In genomic region chr2L:855052-855547, dm6 we compare ENCODE assay signal across 6 fruit fly cellular contexts.
TF ChIP-seq lines count a peak whose summit lies in the region.

CG13949 (plus strand) TSS chr2L:855337.

- peak; percentile 59 to 78 for TF ChIP-seq CTCF in S2 (optimal IDR thresholded peaks at IDR 0.05; lab: Kevin White, UChicago)
- peak; percentile 54 for TF ChIP-seq CTCF in whole organism, embryonic (GFP tag; optimal IDR thresholded peaks at IDR 0.05; lab: Kevin White, UChicago)

TF ChIP-seq in whole organism, adult, 20 proteins besides CTCF, POLR2A, EP300 and RAD21 (continues in another document):
- TF ChIP-seq CG11617 (GFP tag; optimal IDR thresholded peaks at IDR 0.05; lab: Kevin White, UChicago), result no peak
- TF ChIP-seq Crg-1 (GFP tag; optimal IDR thresholded peaks at IDR 0.05; lab: Kevin White, UChicago), result peak; percentile 55
- no peak for TF ChIP-seq cnc (optimal IDR thresholded peaks at IDR 0.05; lab: Kevin White, UChicago)
- TF ChIP-seq toe (GFP tag; optimal IDR thresholded peaks at IDR 0.05; lab: Kevin White, UChicago), result peak; percentile 42
- peak; percentile 71 for TF ChIP-seq ovo (GFP tag; optimal IDR thresholded peaks at IDR 0.05; lab: Kevin White, UChicago)
- no peak for TF ChIP-seq cic (GFP tag; optimal IDR thresholded peaks at IDR 0.05; lab: Kevin White, UChicago)
- TF ChIP-seq CG7101 (tag; optimal IDR thresholded peaks at IDR 0.05; lab: Kevin White, UChicago), result peak; percentile 64
- TF ChIP-seq CG7045 (GFP tag; optimal IDR thresholded peaks at IDR 0.05; lab: Kevin White, UChicago), result no peak
- peak; percentile 51 for TF ChIP-seq CG33017 (tag; optimal IDR thresholded peaks at IDR 0.05; lab: Kevin White, UChicago)
- TF ChIP-seq CG12768 (GFP tag; optimal IDR thresholded peaks at IDR 0.05; lab: Kevin White, UChicago), result no peak
- peak; percentile 31 for TF ChIP-seq CG14711 (tag; optimal IDR thresholded peaks at IDR 0.05; lab: Kevin White, UChicago)
- TF ChIP-seq bab1 (GFP tag; optimal IDR thresholded peaks at IDR 0.05; lab: Kevin White, UChicago), result peak; percentile 21
- TF ChIP-seq Clk (GFP tag; optimal IDR thresholded peaks at IDR 0.05; lab: Kevin White, UChicago), result no peak
- TF ChIP-seq tj (GFP tag; optimal IDR thresholded peaks at IDR 0.05; lab: Kevin White, UChicago), result no peak
- TF ChIP-seq kay (GFP tag; lab: Kevin White, UChicago; ENCODE audit: borderline replicate concordance), result no peak
- peak; percentile 21 for TF ChIP-seq Hr96 (GFP tag; optimal IDR thresholded peaks at IDR 0.05; lab: Kevin White, UChicago)
- no peak for TF ChIP-seq CG5204 (GFP tag; optimal IDR thresholded peaks at IDR 0.05; lab: Kevin White, UChicago)
- TF ChIP-seq Mnt (GFP tag; optimal IDR thresholded peaks at IDR 0.05; lab: Kevin White, UChicago), result no peak

TF ChIP-seq in whole organism, embryonic, 481 proteins besides CTCF, POLR2A, EP300 and RAD21 (continues in another document):
- TF ChIP-seq en (GFP tag; optimal IDR thresholded peaks at IDR 0.05; lab: Kevin White, UChicago) (peak; percentile 42), ken (GFP tag; IDR thresholded peaks at IDR 0.05; lab: Robert Waterston, UW) (peak; percentile 88), jigr1 (GFP tag; IDR thresholded peaks at IDR 0.05; lab: Robert Waterston, UW) (no peak), unc-4 (GFP tag; IDR thresholded peaks at IDR 0.05; lab: Robert Waterston, UW; ENCODE audit: partially characterized antibody) (peak; percentile 44; the same call in 1 of the 2 replicates), Scr (GFP tag; IDR thresholded peaks at IDR 0.05; lab: Robert Waterston, UW; ENCODE audit: partially characterized antibody) (peak; percentile 42), sc (optimal IDR thresholded peaks at IDR 0.05; lab: Kevin White, UChicago) (no peak), sc (GFP tag; optimal IDR thresholded peaks at IDR 0.05; lab: Kevin White, UChicago) (no peak), D19B (GFP tag; optimal IDR thresholded peaks at IDR 0.05; lab: Kevin White, UChicago) (no peak), GATAe (GFP tag; conservative IDR thresholded peaks at IDR 0.05; lab: Robert Waterston, UW) (peak; percentile 65; the same call in 1 of the 2 replicates), sima (GFP tag; optimal IDR thresholded peaks at IDR 0.05; lab: Kevin White, UChicago) (no peak), pros (GFP tag; optimal IDR thresholded peaks at IDR 0.05; lab: Kevin White, UChicago) (no peak), Lim3 (GFP tag; IDR thresholded peaks at IDR 0.05; lab: Robert Waterston, UW) (no peak), Nf-YC (tag; optimal IDR thresholded peaks at IDR 0.05; lab: Kevin White, UChicago) (peak; percentile 62), CG2678 (tag; optimal IDR thresholded peaks at IDR 0.05; lab: Kevin White, UChicago) (peak; percentile 73), Bgb (GFP tag; IDR thresholded peaks at IDR 0.05; lab: Robert Waterston, UW; ENCODE audit: partially characterized antibody) (peak; percentile 65; the same call in 1 of the 2 replicates), Sox100B (GFP tag; optimal IDR thresholded peaks at IDR 0.05; lab: Kevin White, UChicago) (peak; percentile 15), Meics (GFP tag; optimal IDR thresholded peaks at IDR 0.05; lab: Kevin White, UChicago) (peak; percentile 54)

TF ChIP-seq in whole organism, prepupa, 60 proteins besides CTCF, POLR2A, EP300 and RAD21 (continues in another document):
- TF ChIP-seq CG10669 (GFP tag; optimal IDR thresholded peaks at IDR 0.05; lab: Kevin White, UChicago) (no peak), Ets96B (tag; optimal IDR thresholded peaks at IDR 0.05; lab: Kevin White, UChicago) (peak; percentile 8), CG15336 (GFP tag; IDR thresholded peaks at IDR 0.05; lab: Robert Waterston, UW) (peak; percentile 49), CG8319 (GFP tag; optimal IDR thresholded peaks at IDR 0.05; lab: Kevin White, UChicago) (no peak), CG6854 (GFP tag; optimal IDR thresholded peaks at IDR 0.05; lab: Kevin White, UChicago) (no peak), Sox14 (GFP tag; optimal IDR thresholded peaks at IDR 0.05; lab: Kevin White, UChicago) (peak; percentile 58), CG6808 (GFP tag; optimal IDR thresholded peaks at IDR 0.05; lab: Kevin White, UChicago) (no peak), vri (GFP tag; optimal IDR thresholded peaks at IDR 0.05; lab: Kevin White, UChicago) (no peak), Sox102F (GFP tag; optimal IDR thresholded peaks at IDR 0.05; lab: Kevin White, UChicago) (no peak), CG34406 (GFP tag; optimal IDR thresholded peaks at IDR 0.05; lab: Kevin White, UChicago) (no peak), ss (GFP tag; optimal IDR thresholded peaks at IDR 0.05; lab: Kevin White, UChicago) (no peak), Eip75B (GFP tag; optimal IDR thresholded peaks at IDR 0.05; lab: Kevin White, UChicago) (peak; percentile 18), acj6 (GFP tag; optimal IDR thresholded peaks at IDR 0.05; lab: Kevin White, UChicago) (peak; percentile 34), spab (GFP tag; optimal IDR thresholded peaks at IDR 0.05; lab: Kevin White, UChicago) (no peak), cyc (GFP tag; optimal IDR thresholded peaks at IDR 0.05; lab: Kevin White, UChicago) (peak; percentile 37), dsx (GFP tag; optimal IDR thresholded peaks at IDR 0.05; lab: Kevin White, UChicago; ENCODE audit: poor library complexity, severe bottlenecking) (no peak), CG11762 (GFP tag; optimal IDR thresholded peaks at IDR 0.05; lab: Kevin White, UChicago; ENCODE audit: insufficient read depth) (no peak), Hr38 (GFP tag; optimal IDR thresholded peaks at IDR 0.05; lab: Kevin White, UChicago) (no peak), Gug (GFP tag; IDR thresholded peaks at IDR 0.05; lab: Robert Waterston, UW) (0 out of 2 replicates have a peak, but pooled peaks have one; percentile 25)

TF ChIP-seq in whole organism, pupa, 21 proteins besides CTCF, POLR2A, EP300 and RAD21:
- TF ChIP-seq CG15710 (tag; optimal IDR thresholded peaks at IDR 0.05; lab: Kevin White, UChicago) (peak; percentile 45), EcR (GFP tag; optimal IDR thresholded peaks at IDR 0.05; lab: Kevin White, UChicago) (no peak), Ets98B (GFP tag; IDR thresholded peaks at IDR 0.05; lab: Robert Waterston, UW) (peak; percentile 53), CG14655 (GFP tag; optimal IDR thresholded peaks at IDR 0.05; lab: Kevin White, UChicago) (no peak), CG4496 (GFP tag; IDR thresholded peaks at IDR 0.05; lab: Robert Waterston, UW) (peak; percentile 81), CG12605 (GFP tag; IDR thresholded peaks at IDR 0.05; lab: Robert Waterston, UW) (peak; percentile 42; the same call in 1 of the 2 replicates), rn (GFP tag; IDR thresholded peaks at IDR 0.05; lab: Robert Waterston, UW) (peak; percentile 40; the same call in 1 of the 2 replicates), CG8159 (tag; optimal IDR thresholded peaks at IDR 0.05; lab: Kevin White, UChicago) (peak; percentile 29), CG8301 (tag; optimal IDR thresholded peaks at IDR 0.05; lab: Kevin White, UChicago) (peak; percentile 16), Snoo (tag; optimal IDR thresholded peaks at IDR 0.05; lab: Kevin White, UChicago) (no peak), CG17806 (tag; optimal IDR thresholded peaks at IDR 0.05; lab: Kevin White, UChicago) (peak; percentile 43), CG32121 (GFP tag; IDR thresholded peaks at IDR 0.05; lab: Robert Waterston, UW) (peak; percentile 33; the same call in 1 of the 2 replicates), CG34367 (tag; optimal IDR thresholded peaks at IDR 0.05; lab: Kevin White, UChicago) (no peak), CG9948 (tag; optimal IDR thresholded peaks at IDR 0.05; lab: Kevin White, UChicago) (peak; percentile 29)

TF ChIP-seq in whole organism, wandering third instar larva, 38 proteins besides CTCF, POLR2A, EP300 and RAD21 (continues in another document):
- TF ChIP-seq Hr78 (GFP tag; optimal IDR thresholded peaks at IDR 0.05; lab: Kevin White, UChicago) (no peak), Mio (GFP tag; optimal IDR thresholded peaks at IDR 0.05; lab: Kevin White, UChicago) (no peak), N (GFP tag; optimal IDR thresholded peaks at IDR 0.05; lab: Kevin White, UChicago) (no peak), brk (GFP tag; optimal IDR thresholded peaks at IDR 0.05; lab: Kevin White, UChicago) (no peak), rgr (GFP tag; optimal IDR thresholded peaks at IDR 0.05; lab: Kevin White, UChicago) (peak; percentile 35), dmrt93B (GFP tag; optimal IDR thresholded peaks at IDR 0.05; lab: Kevin White, UChicago) (no peak), h (GFP tag; optimal IDR thresholded peaks at IDR 0.05; lab: Kevin White, UChicago) (peak; percentile 47), Vsx2 (GFP tag; optimal IDR thresholded peaks at IDR 0.05; lab: Kevin White, UChicago; ENCODE audit: partially characterized antibody) (no peak), ey (GFP tag; optimal IDR thresholded peaks at IDR 0.05; lab: Kevin White, UChicago) (peak; percentile 40), pan (optimal IDR thresholded peaks at IDR 0.05; lab: Kevin White, UChicago) (no peak), Dif (GFP tag; optimal IDR thresholded peaks at IDR 0.05; lab: Kevin White, UChicago; ENCODE audit: partially characterized antibody) (no peak), dl (GFP tag; optimal IDR thresholded peaks at IDR 0.05; lab: Kevin White, UChicago; ENCODE audit: insufficient read depth in 1 of 2, partially characterized antibody in 2 of 2) (no peak), Jra (GFP tag; optimal IDR thresholded peaks at IDR 0.05; lab: Kevin White, UChicago) (no peak), fru (GFP tag; optimal IDR thresholded peaks at IDR 0.05; lab: Kevin White, UChicago) (peak; percentile 19), CG9705 (GFP tag; optimal IDR thresholded peaks at IDR 0.05; lab: Kevin White, UChicago) (no peak), Abd-B (GFP tag; optimal IDR thresholded peaks at IDR 0.05; lab: Kevin White, UChicago) (no peak), foxo (GFP tag; optimal IDR thresholded peaks at IDR 0.05; lab: Kevin White, UChicago) (peak in 1 of 2 experiments; percentile 61), Dfd (GFP tag; optimal IDR thresholded peaks at IDR 0.05; lab: Kevin White, UChicago) (no peak), Sp1 (GFP tag; optimal IDR thresholded peaks at IDR 0.05; lab: Kevin White, UChicago) (peak; percentile 51), sv (GFP tag; optimal IDR thresholded peaks at IDR 0.05; lab: Kevin White, UChicago) (peak; percentile 33), CG32264 (GFP tag; optimal IDR thresholded peaks at IDR 0.05; lab: Kevin White, UChicago) (no peak), Hr83 (GFP tag; optimal IDR thresholded peaks at IDR 0.05; lab: Kevin White, UChicago; ENCODE audit: poor library complexity, severe bottlenecking) (no peak), OdsH (GFP tag; optimal IDR thresholded peaks at IDR 0.05; lab: Kevin White, UChicago) (no peak), psq (GFP tag; optimal IDR thresholded peaks at IDR 0.05; lab: Kevin White, UChicago) (peak; percentile 12), sage (GFP tag; optimal IDR thresholded peaks at IDR 0.05; lab: Kevin White, UChicago) (no peak), CrebA (GFP tag; optimal IDR thresholded peaks at IDR 0.05; lab: Kevin White, UChicago; ENCODE audit: borderline replicate concordance) (no peak), woc (GFP tag; optimal IDR thresholded peaks at IDR 0.05; lab: Kevin White, UChicago) (peak; percentile 19), br (GFP tag; optimal IDR thresholded peaks at IDR 0.05; lab: Kevin White, UChicago) (no peak)
